Fruit fly (Drosophila melanogaster) whole organism, embryonic: Measurements from ENCODE around the gene snk.

Source experiments
- CG12219 ChIP-seq: fragments of 200-800 bp; sonication (Bioruptor generic); optimal IDR thresholded peaks from 3 replicates; lab custom pipeline; 2018; ENCODE audit warnings: missing biosample characterization, mild to moderate bottlenecking, missing genetic modification characterization
- Sox102F ChIP-seq: fragments of 200-800 bp; sonication (Bioruptor generic); optimal IDR thresholded peaks from 2 replicates; lab custom pipeline; 2018; ENCODE audit warnings: missing biosample characterization, mild to moderate bottlenecking, missing genetic modification characterization, moderate library complexity
- al ChIP-seq: fragments of 200-800 bp; sonication (Bioruptor generic); IDR thresholded peaks from 2 replicates; pipeline ENCODE4 v1.3.6; 2022; ENCODE audit warnings: missing biosample characterization, missing genetic modification characterization
- odd ChIP-seq: fragments of 200-800 bp; sonication (Bioruptor generic); optimal IDR thresholded peaks from 2 replicates; lab custom pipeline; 2017; ENCODE audit warnings: missing biosample characterization, mild to moderate bottlenecking, missing genetic modification characterization
- sob ChIP-seq: fragments of 200-800 bp; sonication (Bioruptor generic); IDR thresholded peaks from 2 replicates; pipeline ENCODE4 v1.3.6; 2022; ENCODE audit warnings: missing biosample characterization, missing genetic modification characterization
- sug ChIP-seq: fragments of 200-800 bp; optimal IDR thresholded peaks from 2 replicates; lab custom pipeline; 2019; ENCODE audit warnings: missing biosample characterization, mild to moderate bottlenecking, missing genetic modification characterization, moderate library complexity

- no peak for TF ChIP-seq sug (tag; lab: Kevin White, UChicago)
- no peak for TF ChIP-seq CG12219 (GFP tag; lab: Kevin White, UChicago)
- no peak for TF ChIP-seq al (GFP tag; lab: Robert Waterston, UW)
- TF ChIP-seq odd (GFP tag; lab: Kevin White, UChicago) = no peak
- TF ChIP-seq Sox102F = no peak
- TF ChIP-seq sob (GFP tag; lab: Robert Waterston, UW) = no peak
Measured at dm6 chr3R:13044459-13044858, 1.9 kb upstream of the snk start, which contains the start of gene Hsc70-2.
